Fruit fly (Drosophila melanogaster) whole organism, prepupa: ENCODE data around the gene CG14142.

Source experiments
- CG10631 ChIP-seq: fragments of 200-800 bp; sonication (Bioruptor generic); optimal IDR thresholded peaks from 2 replicates; lab custom pipeline; 2016; ENCODE audit warnings: missing biosample characterization, missing genetic modification characterization
- CG11294 ChIP-seq: fragments of 200-800 bp; sonication (Bioruptor generic); IDR thresholded peaks from 2 replicates; pipeline ENCODE4 v1.3.6; 2022; ENCODE audit warnings: missing biosample characterization, missing genetic modification characterization
- CG11902 ChIP-seq: fragments of 200-800 bp; sonication (Bioruptor generic); optimal IDR thresholded peaks from 3 replicates; lab custom pipeline; 2016; ENCODE audit warnings: missing biosample characterization, missing genetic modification characterization
- CG15336 ChIP-seq: fragments of 200-800 bp; sonication (Bioruptor generic); IDR thresholded peaks from 2 replicates; pipeline ENCODE4 v1.3.6; 2022; ENCODE audit warnings: missing biosample characterization, missing genetic modification characterization
- CG16779 ChIP-seq: fragments of 200-800 bp; sonication (Bioruptor generic); optimal IDR thresholded peaks from 3 replicates; lab custom pipeline; 2017; ENCODE audit warnings: missing biosample characterization, mild to moderate bottlenecking, missing genetic modification characterization
- CG3032 ChIP-seq: fragments of 200-800 bp; optimal IDR thresholded peaks from 2 replicates; lab custom pipeline; 2019; ENCODE audit warnings: missing biosample characterization, mild to moderate bottlenecking, missing genetic modification characterization, moderate library complexity
- CG31627 ChIP-seq: fragments of 200-800 bp; sonication (Bioruptor generic); optimal IDR thresholded peaks from 3 replicates; lab custom pipeline; 2016; ENCODE audit warnings: missing biosample characterization, missing genetic modification characterization
- CG32006 ChIP-seq: fragments of 200-800 bp; sonication (Bioruptor generic); optimal IDR thresholded peaks from 3 replicates; lab custom pipeline; 2017; ENCODE audit warnings: missing biosample characterization, mild to moderate bottlenecking, missing genetic modification characterization
- CG34406 ChIP-seq: fragments of 200-800 bp; sonication (Bioruptor generic); optimal IDR thresholded peaks from 3 replicates; lab custom pipeline; 2016; ENCODE audit warnings: missing biosample characterization, missing genetic modification characterization
- CG3919 ChIP-seq: fragments of 200-800 bp; sonication (Bioruptor generic); optimal IDR thresholded peaks from 3 replicates; lab custom pipeline; 2016; ENCODE audit warnings: missing biosample characterization, missing genetic modification characterization
- CG4318 ChIP-seq: fragments of 200-800 bp; sonication (Bioruptor generic); optimal IDR thresholded peaks from 3 replicates; lab custom pipeline; 2017; ENCODE audit warnings: missing biosample characterization, mild to moderate bottlenecking, missing genetic modification characterization
- CG6163 ChIP-seq: fragments of 200-800 bp; sonication (Bioruptor generic); IDR thresholded peaks from 3 replicates; pipeline ENCODE4 v1.3.6; 2022; ENCODE audit warnings: missing biosample characterization, missing genetic modification characterization
- CG6276 ChIP-seq: fragments of 200-800 bp; sonication (Bioruptor generic); optimal IDR thresholded peaks from 2 replicates; lab custom pipeline; 2017; ENCODE audit warnings: missing biosample characterization, mild to moderate bottlenecking, missing genetic modification characterization
- CG6792 ChIP-seq: fragments of 200-800 bp; sonication (Bioruptor generic); optimal IDR thresholded peaks from 3 replicates; lab custom pipeline; 2016; ENCODE audit warnings: missing biosample characterization, missing genetic modification characterization
- CG6808 ChIP-seq: fragments of 200-800 bp; sonication (Bioruptor generic); optimal IDR thresholded peaks from 3 replicates; lab custom pipeline; 2017; ENCODE audit warnings: missing biosample characterization, missing genetic modification characterization, mild to moderate bottlenecking, moderate library complexity, missing genetic modification reagents
- CG8119 ChIP-seq: fragments of 200-800 bp; sonication (Bioruptor generic); IDR thresholded peaks from 3 replicates; pipeline ENCODE4 v1.3.6; 2022; ENCODE audit warnings: missing biosample characterization, missing genetic modification characterization
- CG9139 ChIP-seq: fragments of 200-800 bp; sonication (Bioruptor generic); optimal IDR thresholded peaks from 3 replicates; lab custom pipeline; 2017; ENCODE audit warnings: missing biosample characterization, mild to moderate bottlenecking, missing genetic modification characterization
- Eip75B ChIP-seq: fragments of 200-800 bp; sonication (Bioruptor generic); optimal IDR thresholded peaks from 3 replicates; lab custom pipeline; 2016; ENCODE audit warnings: missing biosample characterization, missing genetic modification characterization
- Eip78C ChIP-seq: fragments of 200-800 bp; sonication (Bioruptor generic); peaks from one replicate; lab custom pipeline; 2016; ENCODE audit warnings: missing biosample characterization, missing genetic modification characterization
- Ets96B ChIP-seq: fragments of 200-800 bp; optimal IDR thresholded peaks from 2 replicates; lab custom pipeline; 2019; ENCODE audit warnings: missing biosample characterization, mild to moderate bottlenecking, missing genetic modification characterization, moderate library complexity
- Gug ChIP-seq: fragments of 200-800 bp; sonication (Bioruptor generic); IDR thresholded peaks from 2 replicates; pipeline ENCODE4 v1.3.6; 2022; ENCODE audit warnings: missing biosample characterization, missing genetic modification characterization
- Hr39 ChIP-seq: fragments of 200-800 bp; sonication (Bioruptor generic); optimal IDR thresholded peaks from 2 replicates; lab custom pipeline; 2016; ENCODE audit warnings: missing biosample characterization, missing genetic modification characterization
- Hr4 ChIP-seq: fragments of 200-800 bp; sonication (Bioruptor generic); optimal IDR thresholded peaks from 3 replicates; lab custom pipeline; 2016; ENCODE audit warnings: missing biosample characterization, missing genetic modification characterization
- Lpt ChIP-seq: fragments of 200-800 bp; sonication (Bioruptor generic); optimal IDR thresholded peaks from 3 replicates; lab custom pipeline; 2016; ENCODE audit warnings: missing biosample characterization, missing genetic modification characterization
- Met ChIP-seq: fragments of 200-800 bp; sonication (Bioruptor generic); optimal IDR thresholded peaks from 3 replicates; lab custom pipeline; 2016; ENCODE audit warnings: missing biosample characterization, missing genetic modification characterization
- OdsH ChIP-seq: fragments of 200-800 bp; sonication (Bioruptor generic); optimal IDR thresholded peaks from 3 replicates; lab custom pipeline; 2016; ENCODE audit warnings: missing biosample characterization, missing genetic modification characterization
- Smox ChIP-seq: fragments of 200-800 bp; sonication (Bioruptor generic); optimal IDR thresholded peaks from 3 replicates; lab custom pipeline; 2016; ENCODE audit warnings: missing biosample characterization, missing genetic modification characterization
- Sox14 ChIP-seq: fragments of 200-800 bp; sonication (Bioruptor generic); optimal IDR thresholded peaks from 3 replicates; lab custom pipeline; 2016; ENCODE audit warnings: missing biosample characterization, missing genetic modification characterization
- Sox15 ChIP-seq: fragments of 200-800 bp; sonication (Bioruptor generic); optimal IDR thresholded peaks from 3 replicates; lab custom pipeline; 2016; ENCODE audit warnings: missing biosample characterization, missing genetic modification characterization
- achi ChIP-seq: fragments of 200-800 bp; sonication (Bioruptor generic); optimal IDR thresholded peaks from 3 replicates; lab custom pipeline; 2016; ENCODE audit warnings: missing biosample characterization, missing genetic modification characterization
- acj6 ChIP-seq: fragments of 200-800 bp; sonication (Bioruptor generic); optimal IDR thresholded peaks from 3 replicates; lab custom pipeline; 2016; ENCODE audit warnings: missing biosample characterization, missing genetic modification characterization
- dac ChIP-seq: fragments of 200-800 bp; sonication (Bioruptor generic); optimal IDR thresholded peaks from 2 replicates; lab custom pipeline; 2017; ENCODE audit warnings: missing biosample characterization, mild to moderate bottlenecking, missing genetic modification characterization
- dsx ChIP-seq: fragments of 200-800 bp; optimal IDR thresholded peaks from 3 replicates; lab custom pipeline; 2019; ENCODE audit warnings: missing biosample characterization, mild to moderate bottlenecking, missing genetic modification characterization, moderate library complexity; ENCODE audit not compliant: poor library complexity, severe bottlenecking
- eg ChIP-seq: fragments of 200-800 bp; sonication (Bioruptor generic); IDR thresholded peaks from 3 replicates; pipeline ENCODE4 v1.3.6; 2022; ENCODE audit warnings: missing biosample characterization, missing genetic modification characterization
- esn ChIP-seq: fragments of 200-800 bp; sonication (Bioruptor generic); optimal IDR thresholded peaks from 2 replicates; lab custom pipeline; 2016; ENCODE audit warnings: missing biosample characterization, mild to moderate bottlenecking, missing genetic modification characterization, moderate library complexity
- fkh ChIP-seq: fragments of 200-800 bp; sonication (Bioruptor generic); optimal IDR thresholded peaks from 3 replicates; lab custom pipeline; 2017; ENCODE audit warnings: missing biosample characterization, mild to moderate bottlenecking, missing genetic modification characterization, moderate library complexity
- lz ChIP-seq: fragments of 200-800 bp; sonication (Bioruptor generic); optimal IDR thresholded peaks from 3 replicates; lab custom pipeline; 2016; ENCODE audit warnings: missing biosample characterization, missing genetic modification characterization
- net ChIP-seq: fragments of 200-800 bp; sonication (Bioruptor generic); optimal IDR thresholded peaks from 3 replicates; lab custom pipeline; 2016; ENCODE audit warnings: missing biosample characterization, missing genetic modification characterization
- pdm3 ChIP-seq: fragments of 200-800 bp; sonication (Bioruptor generic); optimal IDR thresholded peaks from 3 replicates; lab custom pipeline; 2016; ENCODE audit warnings: missing biosample characterization, missing genetic modification characterization
- salr ChIP-seq, 2 experiments: fragments of 200-800 bp; sonication (Bioruptor generic); optimal IDR thresholded peaks; 3 replicates each; lab custom pipeline; 2016 to 2018; ENCODE audit warnings: missing biosample characterization in 2 of 2, missing genetic modification characterization in 2 of 2, mild to moderate bottlenecking in 1 of 2
- spab ChIP-seq: fragments of 200-800 bp; sonication (Bioruptor generic); optimal IDR thresholded peaks from 2 replicates; lab custom pipeline; 2017; ENCODE audit warnings: missing biosample characterization, mild to moderate bottlenecking, missing genetic modification characterization, missing genetic modification reagents
- ss ChIP-seq, 2 experiments: fragments of 200-800 bp; sonication (Bioruptor generic); optimal IDR thresholded peaks; 2 replicates in 1 of 2; 3 replicates in 1 of 2; lab custom pipeline; 2017 to 2018; ENCODE audit warnings: mild to moderate bottlenecking in 2 of 2, missing biosample characterization in 2 of 2, missing genetic modification characterization in 2 of 2, moderate library complexity in 1 of 2
- svp ChIP-seq: fragments of 200-800 bp; sonication (Bioruptor generic); peaks from one replicate; lab custom pipeline; 2016; ENCODE audit warnings: missing biosample characterization, missing genetic modification characterization
- topi ChIP-seq: fragments of 200-800 bp; sonication (Bioruptor generic); optimal IDR thresholded peaks from 3 replicates; lab custom pipeline; 2016; ENCODE audit warnings: missing biosample characterization, missing genetic modification characterization

CG14142 gene

DNA sequence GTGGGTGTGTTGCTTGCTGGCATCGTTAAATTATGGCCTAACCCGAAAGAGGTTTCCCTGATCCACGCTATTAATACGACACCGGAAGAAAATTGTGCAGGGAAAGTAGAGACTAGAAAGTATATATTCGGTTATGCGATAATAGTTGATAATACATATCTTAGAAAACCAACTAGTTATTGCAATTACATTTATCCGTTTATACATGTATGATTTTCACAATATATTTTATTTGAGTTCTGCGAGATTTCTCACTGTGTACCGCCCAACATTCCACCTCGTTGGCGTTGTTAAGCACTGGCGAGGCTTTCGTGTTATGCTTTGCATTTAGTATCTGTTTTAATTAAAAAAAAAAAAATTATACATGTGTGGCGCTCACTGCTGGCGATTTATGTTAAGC, 17.9 kb upstream of the CG14142 start:
- no peak for TF ChIP-seq Eip75B (GFP tag; lab: Kevin White, UChicago)
- no peak for TF ChIP-seq Sox15 (GFP tag; lab: Kevin White, UChicago)
- peak; percentile 71 for TF ChIP-seq Hr4
- TF ChIP-seq fkh (GFP tag; lab: Kevin White, UChicago) = no peak
- no peak for TF ChIP-seq Ets96B (tag; lab: Kevin White, UChicago)
- TF ChIP-seq CG11902 (GFP tag; lab: Kevin White, UChicago) = no peak
- TF ChIP-seq Met (GFP tag; lab: Kevin White, UChicago) = peak; percentile 43
- TF ChIP-seq Lpt (GFP tag; lab: Kevin White, UChicago) = no peak
- TF ChIP-seq CG6792 (GFP tag; lab: Kevin White, UChicago) = no peak
- peak; percentile 82; the same call in 2 of the 3 replicates for TF ChIP-seq CG8119
- peak; percentile 62 for TF ChIP-seq CG6276 (GFP tag; lab: Kevin White, UChicago)
- TF ChIP-seq Smox (GFP tag; lab: Kevin White, UChicago) = peak; percentile 26
- peak; percentile 41 for TF ChIP-seq CG3919
- TF ChIP-seq pdm3 (GFP tag; lab: Kevin White, UChicago) = peak; percentile 62
- peak; percentile 5 for TF ChIP-seq dsx (GFP tag; lab: Kevin White, UChicago)
- peak; percentile 85 for TF ChIP-seq CG15336
- TF ChIP-seq CG3032 (tag; lab: Kevin White, UChicago) = peak; percentile 5
- TF ChIP-seq CG6163 (GFP tag; lab: Robert Waterston, UW) = peak; percentile 70
- no peak for TF ChIP-seq CG9139 (GFP tag; lab: Kevin White, UChicago)
- TF ChIP-seq Sox14 (GFP tag; lab: Kevin White, UChicago) = peak; percentile 9
- peak; percentile 16 for TF ChIP-seq topi (GFP tag; lab: Kevin White, UChicago)
- TF ChIP-seq esn (GFP tag; lab: Kevin White, UChicago) = peak; percentile 32
- TF ChIP-seq spab = no peak
- peak; percentile 14 for TF ChIP-seq CG6808
- peak; percentile 6 for TF ChIP-seq CG34406 (GFP tag; lab: Kevin White, UChicago)
- peak; percentile 87 for TF ChIP-seq Eip78C (GFP tag; lab: Kevin White, UChicago)
- TF ChIP-seq svp (GFP tag; lab: Kevin White, UChicago) = no peak
- peak; percentile 37 for TF ChIP-seq Hr39 (GFP tag; lab: Kevin White, UChicago)
- TF ChIP-seq eg = peak; percentile 81
- TF ChIP-seq CG10631 (GFP tag; lab: Kevin White, UChicago) = peak; percentile 53
- TF ChIP-seq acj6 (GFP tag; lab: Kevin White, UChicago) = peak; percentile 54
- no peak for TF ChIP-seq dac
- TF ChIP-seq CG32006 (GFP tag; lab: Kevin White, UChicago) = peak; percentile 70
- peak; percentile 61 for TF ChIP-seq OdsH (GFP tag; lab: Kevin White, UChicago)
- peak in 1 of 2 experiments; percentile 35 for TF ChIP-seq salr (GFP tag; optimal IDR thresholded peaks at IDR 0.05; lab: Kevin White, UChicago)
- peak; percentile 38 for TF ChIP-seq CG4318 (GFP tag; lab: Kevin White, UChicago)
- peak; percentile 20 for TF ChIP-seq lz (GFP tag; lab: Kevin White, UChicago)
- TF ChIP-seq CG16779 = no peak
- peak; percentile 38 for TF ChIP-seq CG31627 (GFP tag; lab: Kevin White, UChicago)
- peak; percentile 57 for TF ChIP-seq net (GFP tag; lab: Kevin White, UChicago)
- peak; percentile 60 for TF ChIP-seq CG11294
- TF ChIP-seq ss (GFP tag; optimal IDR thresholded peaks at IDR 0.05; lab: Kevin White, UChicago) = no peak
- TF ChIP-seq Gug (GFP tag; lab: Robert Waterston, UW) = peak; percentile 69; the same call in 1 of the 2 replicates
- peak; percentile 59 for TF ChIP-seq achi (GFP tag; lab: Kevin White, UChicago)
